Fruit fly (Drosophila melanogaster): ENCODE measurements around the gene CG16749.
A peak's percentile ranks its signal among the peaks of the same experiment; 100 is the strongest.

Gene CG16749

dm6 chr3R:9351415-9352379, 20.0 kb upstream of the CG16749 start:
- TF ChIP-seq CG33017 (tag; optimal IDR thresholded peaks at IDR 0.05) (peak; percentile 31), tj (GFP tag; optimal IDR thresholded peaks at IDR 0.05) (peak; percentile 50), CG11617 (GFP tag; optimal IDR thresholded peaks at IDR 0.05) (peak; percentile 70), Mnt (GFP tag; optimal IDR thresholded peaks at IDR 0.05) (peak; percentile 54), CG14711 (tag; optimal IDR thresholded peaks at IDR 0.05) (peak; percentile 55), CG5204 (GFP tag; optimal IDR thresholded peaks at IDR 0.05) (peak; percentile 10), kay (GFP tag; ENCODE audit: borderline replicate concordance) (peak; percentile 93), Hr96 (GFP tag; optimal IDR thresholded peaks at IDR 0.05) (no peak), CG1620 (GFP tag; optimal IDR thresholded peaks at IDR 0.05) (no peak), cic (GFP tag; optimal IDR thresholded peaks at IDR 0.05) (peak; percentile 57), ovo (GFP tag; optimal IDR thresholded peaks at IDR 0.05) (no peak), CG12768 (GFP tag; optimal IDR thresholded peaks at IDR 0.05) (peak; percentile 57), Crg-1 (GFP tag; optimal IDR thresholded peaks at IDR 0.05) (peak; percentile 20), cnc (optimal IDR thresholded peaks at IDR 0.05) (peak in 1 of 2 experiments; percentile 51), toe (GFP tag; optimal IDR thresholded peaks at IDR 0.05) (no peak), CG7101 (tag; optimal IDR thresholded peaks at IDR 0.05) (peak; percentile 11), CG7045 (GFP tag; optimal IDR thresholded peaks at IDR 0.05) (peak; percentile 14), Clk (GFP tag; optimal IDR thresholded peaks at IDR 0.05) (peak; percentile 11), pad (GFP tag; optimal IDR thresholded peaks at IDR 0.05) (no peak), bab1 (GFP tag; optimal IDR thresholded peaks at IDR 0.05) (peak; percentile 36)

dm6 chr3R:9350561-9351379, 19.1 kb upstream of the CG16749 start:
- TF ChIP-seq CG7101 (tag; optimal IDR thresholded peaks at IDR 0.05) (no peak), CG12768 (GFP tag; optimal IDR thresholded peaks at IDR 0.05) (no peak), CG33017 (tag; optimal IDR thresholded peaks at IDR 0.05) (no peak), ovo (GFP tag; optimal IDR thresholded peaks at IDR 0.05) (no peak), cnc (optimal IDR thresholded peaks at IDR 0.05) (peak in 1 of 2 experiments; percentile 12)

- TF ChIP-seq tj (GFP tag; optimal IDR thresholded peaks at IDR 0.05) (no peak), cnc (optimal IDR thresholded peaks at IDR 0.05) (no peak), CG11617 (GFP tag; optimal IDR thresholded peaks at IDR 0.05) (no peak), CG33017 (tag; optimal IDR thresholded peaks at IDR 0.05) (no peak), CG12768 (GFP tag; optimal IDR thresholded peaks at IDR 0.05) (no peak), kay (GFP tag; ENCODE audit: borderline replicate concordance) (peak; percentile 31), Mnt (GFP tag; optimal IDR thresholded peaks at IDR 0.05) (no peak), cic (GFP tag; optimal IDR thresholded peaks at IDR 0.05) (no peak), Crg-1 (GFP tag; optimal IDR thresholded peaks at IDR 0.05) (no peak)
Measured at dm6 chr3R:9349267-9349820, 17.7 kb upstream of the CG16749 start.

- TF ChIP-seq cnc (optimal IDR thresholded peaks at IDR 0.05) (no peak), CG12768 (GFP tag; optimal IDR thresholded peaks at IDR 0.05) (no peak), tj (GFP tag; optimal IDR thresholded peaks at IDR 0.05) (peak; percentile 27), kay (GFP tag; ENCODE audit: borderline replicate concordance) (peak; percentile 37)
Measured at dm6 chr3R:9348379-9348721, 16.7 kb upstream of the CG16749 start.

dm6 chr3R:9347702-9348378, 16.2 kb upstream of the CG16749 start:
- peak; percentile 93 for TF ChIP-seq kay (GFP tag; ENCODE audit: borderline replicate concordance)
- TF ChIP-seq bab1 (GFP tag; optimal IDR thresholded peaks at IDR 0.05): peak; percentile 11
- no peak for TF ChIP-seq cnc (optimal IDR thresholded peaks at IDR 0.05)
- TF ChIP-seq Hr96 (GFP tag; optimal IDR thresholded peaks at IDR 0.05): no peak
- no peak for TF ChIP-seq CG5204 (GFP tag; optimal IDR thresholded peaks at IDR 0.05)
- peak; percentile 41 for TF ChIP-seq pad (GFP tag; optimal IDR thresholded peaks at IDR 0.05)
- TF ChIP-seq cic (GFP tag; optimal IDR thresholded peaks at IDR 0.05): no peak
- no peak for TF ChIP-seq Mnt (GFP tag; optimal IDR thresholded peaks at IDR 0.05)
- no peak for TF ChIP-seq CG1620 (GFP tag; optimal IDR thresholded peaks at IDR 0.05)

- TF ChIP-seq kay (GFP tag; ENCODE audit: borderline replicate concordance) (peak; percentile 81), CG1620 (GFP tag; optimal IDR thresholded peaks at IDR 0.05) (no peak), CG7045 (GFP tag; optimal IDR thresholded peaks at IDR 0.05) (no peak), Hr96 (GFP tag; optimal IDR thresholded peaks at IDR 0.05) (no peak)
Measured at dm6 chr3R:9346539-9346938, 14.9 kb upstream of the CG16749 start.
